Worm (Caenorhabditis elegans): ENCODE measurements around the gene ufm-1.

ufm-1 gene

DNA sequence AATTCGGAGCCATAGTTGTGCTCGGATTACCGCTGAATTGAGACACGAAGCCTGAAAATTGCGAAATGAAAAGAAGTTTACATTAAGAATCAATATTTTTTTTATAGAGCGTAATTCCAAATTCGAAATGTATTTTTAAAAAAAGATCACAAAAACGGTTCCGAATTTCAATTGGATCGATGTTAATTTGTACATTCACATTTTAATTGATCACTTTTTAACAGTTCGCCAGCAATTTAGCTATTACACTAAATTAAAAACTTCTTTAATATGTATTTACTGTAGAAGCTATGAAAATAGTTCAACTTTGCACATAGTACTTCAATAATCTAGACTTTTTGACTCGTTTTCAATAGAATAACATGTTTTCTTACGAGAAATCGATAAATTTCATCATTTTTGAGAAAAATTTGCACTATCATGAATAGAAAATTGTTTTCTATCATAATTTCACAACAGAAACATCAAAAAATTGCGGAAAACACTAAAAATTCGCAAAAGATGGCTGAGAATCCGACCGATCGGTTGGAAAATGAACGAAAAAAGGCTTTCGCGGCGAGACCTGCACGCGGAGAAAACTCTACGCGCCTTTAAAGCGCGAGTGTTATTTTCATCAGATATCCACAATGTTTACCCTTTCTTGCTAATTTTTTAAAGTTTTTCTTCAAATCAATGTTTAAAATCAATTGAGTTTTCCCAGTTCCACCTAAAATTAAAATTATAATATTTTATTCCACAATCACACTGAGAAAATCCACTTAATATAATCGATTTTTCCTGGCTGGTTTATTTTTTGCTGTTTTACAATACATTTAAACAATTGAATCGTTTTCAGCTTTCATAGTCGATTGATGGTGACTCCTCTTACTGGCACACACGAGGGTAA lies 30.0 kb upstream of the ufm-1 start, which contains the start of the genes egl-45 and kcmf-1 (continued):
- TF ChIP-seq atf-7 (tag; optimal IDR thresholded peaks at IDR 0.05), result no peak
- TF ChIP-seq madf-3 (GFP tag; IDR thresholded peaks at IDR 0.05), result no peak
- TF ChIP-seq ztf-22 (GFP tag; optimal IDR thresholded peaks at IDR 0.05), result no peak
- peak; percentile 81 for TF ChIP-seq F33H1.4 (GFP tag; IDR thresholded peaks at IDR 0.05)
- no peak for TF ChIP-seq ama-1 (optimal IDR thresholded peaks at IDR 0.05)
- no peak for TF ChIP-seq ama-1 (GFP tag; optimal IDR thresholded peaks at IDR 0.05)
- TF ChIP-seq F57A8.1 (GFP tag; optimal IDR thresholded peaks at IDR 0.05), result no peak
- TF ChIP-seq F22D6.2 (tag; optimal IDR thresholded peaks at IDR 0.05), result no peak
- no peak for TF ChIP-seq ztf-6 (GFP tag; IDR thresholded peaks at IDR 0.05)
- peak; percentile 15; the same call in 1 of the 2 replicates for TF ChIP-seq madf-6 (GFP tag; IDR thresholded peaks at IDR 0.05)
- TF ChIP-seq let-607 (tag; optimal IDR thresholded peaks at IDR 0.05), result no peak
- TF ChIP-seq egl-44 (GFP tag; IDR thresholded peaks at IDR 0.05), result no peak
- no peak for TF ChIP-seq lag-1 (GFP tag; IDR thresholded peaks at IDR 0.05)
- no peak for TF ChIP-seq madf-8 (GFP tag; conservative IDR thresholded peaks at IDR 0.05)
- peak; percentile 44 for TF ChIP-seq attf-5 (GFP tag; optimal IDR thresholded peaks at IDR 0.05)

- TF ChIP-seq nfyb-1 (GFP tag; IDR thresholded peaks at IDR 0.05), result no peak
- peak; percentile 22 for TF ChIP-seq him-1 (tag; optimal IDR thresholded peaks at IDR 0.05)
Measured at ce11 chrIII:7832473-7832872, 26.3 kb upstream of the ufm-1 start.

ce11 chrIII:7834848-7835247 lies 23.9 kb upstream of the ufm-1 start:
- TF ChIP-seq hmg-20 (GFP tag; IDR thresholded peaks at IDR 0.05), result no peak
- no peak for TF ChIP-seq hmg-1.2 (GFP tag; IDR thresholded peaks at IDR 0.05)
- no peak for TF ChIP-seq F57A8.1 (GFP tag; optimal IDR thresholded peaks at IDR 0.05)
- no peak for TF ChIP-seq K12H6.12 (tag; optimal IDR thresholded peaks at IDR 0.05)
- no peak for TF ChIP-seq B0019.2 (GFP tag; conservative IDR thresholded peaks at IDR 0.05)

DNA sequence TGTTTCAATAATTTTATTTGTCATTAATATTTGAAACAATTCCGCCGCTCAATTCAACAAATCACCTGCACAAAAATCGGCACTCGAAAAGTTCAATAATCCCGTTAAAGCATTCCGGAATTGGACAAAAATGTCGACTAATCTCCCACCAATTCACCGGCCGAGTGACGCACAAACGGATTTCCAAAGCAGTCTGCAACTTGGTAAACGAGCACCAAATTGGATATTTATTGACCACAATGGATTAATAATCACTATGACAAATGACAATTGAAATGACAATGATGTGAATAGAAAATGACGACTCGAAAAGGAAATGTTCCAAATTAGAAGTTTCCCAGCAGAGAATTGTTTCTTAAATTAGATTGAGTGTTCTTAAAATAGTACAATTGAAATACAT lies 23.1 kb upstream of the ufm-1 start:
- no peak for TF ChIP-seq lsl-1 (GFP tag; optimal IDR thresholded peaks at IDR 0.05)
- no peak for TF ChIP-seq F10E7.11 (tag; optimal IDR thresholded peaks at IDR 0.05)
- TF ChIP-seq ceh-40 (GFP tag; IDR thresholded peaks at IDR 0.05), result no peak
- no peak for TF ChIP-seq madf-6 (GFP tag; IDR thresholded peaks at IDR 0.05)
- no peak for TF ChIP-seq hmg-20 (GFP tag; IDR thresholded peaks at IDR 0.05)
- no peak for TF ChIP-seq dpl-1 (GFP tag; optimal IDR thresholded peaks at IDR 0.05)
- no peak for TF ChIP-seq ztf-26 (tag; optimal IDR thresholded peaks at IDR 0.05)
- no peak for TF ChIP-seq repo-1 (tag; optimal IDR thresholded peaks at IDR 0.05)
- no peak for TF ChIP-seq F37B4.10 (GFP tag; IDR thresholded peaks at IDR 0.05)

ce11 chrIII:7837567-7837966 lies 21.2 kb upstream of the ufm-1 start:
- no peak for TF ChIP-seq pbrm-1 (GFP tag; IDR thresholded peaks at IDR 0.05)
- TF ChIP-seq unc-130 (GFP tag; optimal IDR thresholded peaks at IDR 0.05), result no peak
- no peak for TF ChIP-seq F55B11.4 (tag; optimal IDR thresholded peaks at IDR 0.05; ENCODE audit: borderline replicate concordance, insufficient read depth)
- TF ChIP-seq F22D6.2 (tag; optimal IDR thresholded peaks at IDR 0.05), result no peak
